Worm (Caenorhabditis elegans) whole organism, L2 larva: ENCODE measurements around the gene T25C12.3.

Experiments used
- C34F6.9 ChIP-seq: fragments of 150-350 bp; optimal IDR thresholded peaks from 2 replicates; lab custom pipeline; 2014; ENCODE audit warnings: missing biosample characterization, missing genetic modification characterization
- F13H6.1 ChIP-seq: sonication (generic microtip); optimal IDR thresholded peaks from 2 replicates; lab custom pipeline; 2016; ENCODE audit warnings: missing genetic modification characterization, missing compliant biosample characterization
- R02D3.7 ChIP-seq: fragments of 150-350 bp; optimal IDR thresholded peaks from 2 replicates; lab custom pipeline; 2014; ENCODE audit warnings: missing biosample characterization, missing genetic modification characterization
- Y55F3AM.14 ChIP-seq: fragments of 200-800 bp; sonication (Bioruptor generic); optimal IDR thresholded peaks from 2 replicates; lab custom pipeline; 2018; ENCODE audit warnings: mild to moderate bottlenecking, missing genetic modification characterization, missing compliant biosample characterization
- ZK546.5 ChIP-seq: sonication (generic microtip); optimal IDR thresholded peaks from 2 replicates; lab custom pipeline; 2017; ENCODE audit warnings: missing biosample characterization, missing genetic modification characterization
- alr-1 ChIP-seq: fragments of 150-350 bp; optimal IDR thresholded peaks from 2 replicates; lab custom pipeline; 2014; ENCODE audit warnings: missing biosample characterization, missing genetic modification characterization
- aly-2 ChIP-seq: fragments of 150-350 bp; optimal IDR thresholded peaks from 2 replicates; lab custom pipeline; 2014; ENCODE audit warnings: missing biosample characterization, missing genetic modification characterization
- ama-1 ChIP-seq: fragments of 150-350 bp; optimal IDR thresholded peaks from 2 replicates; lab custom pipeline; 2018; ENCODE audit warnings: inconsistent platforms
- blmp-1 ChIP-seq: sonication (generic microtip); optimal IDR thresholded peaks from 2 replicates; lab custom pipeline; 2017; ENCODE audit warnings: missing genetic modification characterization, mild to moderate bottlenecking, missing compliant biosample characterization, antibody characterized with exemption, moderate library complexity; ENCODE audit not compliant: insufficient read depth
- ceh-16 ChIP-seq: fragments of 150-350 bp; optimal IDR thresholded peaks from 2 replicates; lab custom pipeline; 2014; ENCODE audit warnings: missing biosample characterization, missing genetic modification characterization
- ceh-82 ChIP-seq: fragments of 150-350 bp; optimal IDR thresholded peaks from 2 replicates; lab custom pipeline; 2014; ENCODE audit warnings: missing biosample characterization, missing genetic modification characterization
- crh-2 ChIP-seq: sonication (generic microtip); optimal IDR thresholded peaks from 2 replicates; lab custom pipeline; 2017; ENCODE audit warnings: missing biosample characterization, missing genetic modification characterization
- dmd-4 ChIP-seq: sonication (generic microtip); optimal IDR thresholded peaks from 2 replicates; lab custom pipeline; 2017; ENCODE audit warnings: missing biosample characterization, missing genetic modification characterization
- egl-27 ChIP-seq: sonication (generic microtip); optimal IDR thresholded peaks from 3 replicates; lab custom pipeline; 2017; ENCODE audit warnings: missing biosample characterization, missing genetic modification reagents, missing genetic modification characterization
- elt-1 ChIP-seq: fragments of 150-350 bp; optimal IDR thresholded peaks from 2 replicates; lab custom pipeline; 2014; ENCODE audit warnings: missing biosample characterization, missing genetic modification characterization
- elt-3 ChIP-seq: sonication (generic microtip); optimal IDR thresholded peaks from 2 replicates; lab custom pipeline; 2017; ENCODE audit warnings: missing biosample characterization, missing genetic modification characterization
- fos-1 ChIP-seq: fragments of 150-350 bp; optimal IDR thresholded peaks from 2 replicates; lab custom pipeline; 2014; ENCODE audit warnings: missing biosample characterization, missing genetic modification characterization
- gmeb-1 ChIP-seq: fragments of 150-350 bp; optimal IDR thresholded peaks from 2 replicates; lab custom pipeline; 2014; ENCODE audit warnings: missing biosample characterization, missing genetic modification characterization
- lin-11 ChIP-seq: fragments of 150-350 bp; sonication (generic microtip); optimal IDR thresholded peaks from 2 replicates; lab custom pipeline; 2014; ENCODE audit warnings: missing biosample characterization, missing genetic modification characterization, inconsistent platforms, mixed read lengths
- lin-13 ChIP-seq: fragments of 150-350 bp; optimal IDR thresholded peaks from 2 replicates; lab custom pipeline; 2014; ENCODE audit warnings: missing biosample characterization, missing genetic modification reagents, missing genetic modification characterization
- lin-39 ChIP-seq: fragments of 150-350 bp; optimal IDR thresholded peaks from 2 replicates; lab custom pipeline; 2014; ENCODE audit warnings: missing biosample characterization, missing genetic modification reagents, missing genetic modification characterization
- lsy-2 ChIP-seq, 2 experiments: fragments of 150-350 bp in 1 of 2; sonication (generic microtip) in 1 of 2; optimal IDR thresholded peaks; 2 replicates each; lab custom pipeline; 2014 to 2017; ENCODE audit warnings: missing biosample characterization in 2 of 2, missing genetic modification characterization in 2 of 2
- mab-5 ChIP-seq: fragments of 150-350 bp; optimal IDR thresholded peaks from 2 replicates; lab custom pipeline; 2014; ENCODE audit warnings: missing biosample characterization, missing genetic modification characterization
- mbf-1 ChIP-seq: sonication (generic microtip); optimal IDR thresholded peaks from 2 replicates; lab custom pipeline; 2017; ENCODE audit warnings: missing biosample characterization, missing genetic modification characterization
- mdl-1 ChIP-seq, 2 experiments: fragments of 150-350 bp in 1 of 2; sonication (generic microtip) in 1 of 2; optimal IDR thresholded peaks; 2 replicates each; lab custom pipeline; 2017; ENCODE audit warnings: missing biosample characterization in 2 of 2, missing genetic modification characterization in 2 of 2
- nhr-10 ChIP-seq: sonication (generic microtip); optimal IDR thresholded peaks from 2 replicates; lab custom pipeline; 2017; ENCODE audit warnings: missing biosample characterization, missing genetic modification characterization
- nhr-11 ChIP-seq: fragments of 150-350 bp; optimal IDR thresholded peaks from 2 replicates; lab custom pipeline; 2014; ENCODE audit warnings: missing biosample characterization, missing genetic modification characterization
- nhr-12 ChIP-seq: fragments of 150-350 bp; optimal IDR thresholded peaks from 2 replicates; lab custom pipeline; 2014; ENCODE audit warnings: missing biosample characterization, missing genetic modification characterization
- nhr-129 ChIP-seq: fragments of 150-350 bp; optimal IDR thresholded peaks from 2 replicates; lab custom pipeline; 2014; ENCODE audit warnings: missing biosample characterization, missing genetic modification characterization
- nhr-21 ChIP-seq: fragments of 150-350 bp; optimal IDR thresholded peaks from 2 replicates; lab custom pipeline; 2014; ENCODE audit warnings: missing biosample characterization, missing genetic modification characterization
- nhr-23 ChIP-seq: fragments of 150-350 bp; optimal IDR thresholded peaks from 2 replicates; lab custom pipeline; 2014; ENCODE audit warnings: missing biosample characterization, missing genetic modification reagents, missing genetic modification characterization
- nhr-237 ChIP-seq: fragments of 150-350 bp; optimal IDR thresholded peaks from 2 replicates; lab custom pipeline; 2014; ENCODE audit warnings: missing biosample characterization, missing genetic modification characterization
- nhr-25 ChIP-seq: fragments of 150-350 bp; sonication (generic microtip); optimal IDR thresholded peaks from 3 replicates; lab custom pipeline; 2014; ENCODE audit warnings: missing biosample characterization, missing genetic modification characterization
- nhr-6 ChIP-seq: fragments of 150-350 bp; optimal IDR thresholded peaks from 2 replicates; lab custom pipeline; 2014; ENCODE audit warnings: missing biosample characterization, missing genetic modification characterization
- nhr-77 ChIP-seq: fragments of 150-350 bp; optimal IDR thresholded peaks from 2 replicates; lab custom pipeline; 2014; ENCODE audit warnings: missing biosample characterization, missing genetic modification characterization
- peb-1 ChIP-seq: fragments of 150-350 bp; optimal IDR thresholded peaks from 2 replicates; lab custom pipeline; 2014; ENCODE audit warnings: missing biosample characterization, missing genetic modification characterization
- sem-4 ChIP-seq: fragments of 150-350 bp; optimal IDR thresholded peaks from 2 replicates; lab custom pipeline; 2014; ENCODE audit warnings: missing biosample characterization, missing genetic modification reagents, missing genetic modification characterization
- skn-1 ChIP-seq: sonication (generic microtip); optimal IDR thresholded peaks from 2 replicates; lab custom pipeline; 2017; ENCODE audit warnings: missing biosample characterization, missing genetic modification characterization
- sma-3 ChIP-seq: sonication (generic microtip); optimal IDR thresholded peaks from 2 replicates; lab custom pipeline; 2016; ENCODE audit warnings: missing genetic modification reagents, missing genetic modification characterization, missing compliant biosample characterization
- sma-9 ChIP-seq, 2 experiments: fragments of 150-350 bp in 1 of 2; sonication (generic microtip) in 1 of 2; optimal IDR thresholded peaks; 2 replicates each; lab custom pipeline; 2014 to 2016; ENCODE audit warnings: missing genetic modification characterization in 2 of 2, mild to moderate bottlenecking in 1 of 2, missing biosample characterization in 1 of 2, missing compliant biosample characterization in 1 of 2, missing genetic modification reagents in 1 of 2, moderate library complexity in 1 of 2
- snpc-4 ChIP-seq: fragments of 150-350 bp; optimal IDR thresholded peaks from 2 replicates; lab custom pipeline; 2014; ENCODE audit warnings: missing biosample characterization, missing genetic modification characterization
- unc-39 ChIP-seq: fragments of 150-350 bp; optimal IDR thresholded peaks from 2 replicates; lab custom pipeline; 2014; ENCODE audit warnings: missing biosample characterization, missing genetic modification characterization
- unc-55 ChIP-seq: fragments of 150-350 bp; sonication (generic microtip); optimal IDR thresholded peaks from 3 replicates; lab custom pipeline; 2014; ENCODE audit warnings: missing biosample characterization, missing genetic modification reagents, missing genetic modification characterization
- unc-62 ChIP-seq: fragments of 150-350 bp; optimal IDR thresholded peaks from 2 replicates; lab custom pipeline; 2014; ENCODE audit warnings: missing biosample characterization, missing genetic modification reagents, missing genetic modification characterization
- zag-1 ChIP-seq: fragments of 150-350 bp; optimal IDR thresholded peaks from 2 replicates; lab custom pipeline; 2014; ENCODE audit warnings: missing biosample characterization, missing genetic modification characterization
- ztf-1 ChIP-seq: fragments of 200-800 bp; sonication (Bioruptor generic); conservative IDR thresholded peaks from 2 replicates; pipeline ENCODE4 v1.3.6; 2022; ENCODE audit warnings: missing genetic modification characterization, missing compliant biosample characterization
- ztf-11 ChIP-seq: sonication (generic microtip); optimal IDR thresholded peaks from 2 replicates; lab custom pipeline; 2017; ENCODE audit warnings: missing biosample characterization, missing genetic modification characterization
- ztf-4 ChIP-seq: fragments of 150-350 bp; optimal IDR thresholded peaks from 2 replicates; lab custom pipeline; 2014; ENCODE audit warnings: missing biosample characterization, missing genetic modification characterization

T25C12.3 gene

DNA sequence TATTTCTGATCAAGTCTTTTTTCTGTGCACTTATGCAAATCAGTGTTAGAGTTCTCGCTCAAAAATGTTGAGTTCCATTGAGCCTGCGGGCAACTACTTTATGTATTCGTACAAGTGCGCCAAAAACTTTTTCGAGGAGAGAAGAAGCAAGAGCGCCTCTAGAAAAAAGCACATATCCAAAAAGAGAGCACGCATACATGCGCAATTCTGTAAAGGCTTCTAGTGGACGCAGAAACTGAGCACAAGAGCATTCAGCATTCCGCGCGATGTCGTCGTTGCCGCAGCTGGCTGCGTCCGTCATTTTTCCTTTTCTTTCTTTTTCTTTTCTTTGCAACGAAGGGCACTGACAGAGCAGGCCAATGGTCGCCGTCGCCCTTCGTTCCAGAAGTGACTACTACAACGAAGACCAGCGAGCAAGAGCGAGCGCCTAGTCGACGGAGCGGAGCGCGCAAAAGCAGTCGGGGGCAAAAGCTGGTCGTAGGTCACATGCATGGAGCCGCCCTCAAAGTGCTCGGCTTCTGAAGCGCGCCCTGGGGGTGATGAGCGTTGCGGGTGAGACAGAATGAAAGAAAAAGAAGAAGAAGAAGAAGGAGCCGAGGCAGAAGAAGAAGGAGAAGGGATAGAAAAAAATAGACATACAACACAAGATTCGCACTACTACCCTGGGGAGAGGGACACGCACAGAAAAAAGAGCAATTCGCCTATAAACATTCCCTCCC, 26.7 kb downstream of the T25C12.3 start:
- TF ChIP-seq nhr-10 (tag; lab: Kevin White, UChicago) (no peak), unc-39 (tag; lab: Kevin White, UChicago) (no peak), lin-39 (tag; lab: Kevin White, UChicago) (no peak), C34F6.9 (tag; lab: Kevin White, UChicago) (peak; percentile 56), nhr-25 (tag; lab: Kevin White, UChicago) (no peak), sma-9 (GFP tag; optimal IDR thresholded peaks at IDR 0.05; lab: Kevin White, UChicago) (peak; percentile 62), sma-9 (tag; optimal IDR thresholded peaks at IDR 0.05; lab: Kevin White, UChicago) (no peak), ceh-16 (no peak), dmd-4 (tag; lab: Kevin White, UChicago) (no peak), sma-3 (no peak), ztf-11 (no peak), nhr-237 (tag; lab: Kevin White, UChicago) (no peak), nhr-77 (no peak), lsy-2 (tag; optimal IDR thresholded peaks at IDR 0.05; lab: Kevin White, UChicago) (peak; percentile 12 to 56), sem-4 (tag; lab: Kevin White, UChicago) (peak; percentile 4), elt-1 (tag; lab: Kevin White, UChicago) (no peak), alr-1 (tag; lab: Kevin White, UChicago) (no peak), unc-62 (GFP tag; lab: Kevin White, UChicago) (no peak), elt-3 (tag; lab: Kevin White, UChicago) (no peak), fos-1 (tag; lab: Kevin White, UChicago) (no peak), nhr-12 (no peak), nhr-21 (tag; lab: Kevin White, UChicago) (no peak), ztf-4 (tag; lab: Kevin White, UChicago) (peak; percentile 5), crh-2 (tag; lab: Kevin White, UChicago) (peak; percentile 43), mab-5 (peak; percentile 81), zag-1 (peak; percentile 55), mdl-1 (tag; optimal IDR thresholded peaks at IDR 0.05; lab: Kevin White, UChicago) (peak; percentile 57 to 86), nhr-11 (no peak), ceh-82 (tag; lab: Kevin White, UChicago) (peak; percentile 10), nhr-23 (tag; lab: Kevin White, UChicago) (no peak), blmp-1 (tag; lab: Kevin White, UChicago) (no peak), skn-1 (tag; lab: Kevin White, UChicago) (no peak), nhr-6 (tag; lab: Kevin White, UChicago) (no peak), ZK546.5 (tag; lab: Kevin White, UChicago) (no peak), nhr-129 (peak; percentile 66), unc-55 (GFP tag; lab: Kevin White, UChicago) (peak; percentile 42), snpc-4 (tag; lab: Kevin White, UChicago) (no peak), ama-1 (lab: Kevin White, UChicago) (no peak), aly-2 (no peak), F13H6.1 (peak; percentile 85), Y55F3AM.14 (GFP tag; lab: Kevin White, UChicago) (peak; percentile 84), lin-11 (no peak), R02D3.7 (tag; lab: Kevin White, UChicago) (no peak), ztf-1 (GFP tag; lab: Robert Waterston, UW) (0 out of 2 replicates have a peak, but pooled peaks have one; percentile 21), gmeb-1 (tag; lab: Kevin White, UChicago) (no peak), mbf-1 (tag; lab: Kevin White, UChicago) (no peak), lin-13 (GFP tag; lab: Kevin White, UChicago) (no peak), peb-1 (tag; lab: Kevin White, UChicago) (no peak), egl-27 (tag; lab: Kevin White, UChicago) (no peak)
- TF ChIP-seq, all 48 proteins: peak for 15
